Worm (Caenorhabditis elegans) whole organism, L4 larva: ENCODE results near the gene cysl-2.

ENCODE experiments used
- F37D6.2 ChIP-seq: sonication (generic microtip); optimal IDR thresholded peaks from 2 replicates; lab custom pipeline; 2016; ENCODE audit warnings: mild to moderate bottlenecking, missing genetic modification characterization, missing compliant biosample characterization
- hlh-11 ChIP-seq: fragments of 200-800 bp; sonication (Bioruptor generic); optimal IDR thresholded peaks from 2 replicates; lab custom pipeline; 2018; ENCODE audit warnings: mild to moderate bottlenecking, missing genetic modification characterization, missing compliant biosample characterization

DNA sequence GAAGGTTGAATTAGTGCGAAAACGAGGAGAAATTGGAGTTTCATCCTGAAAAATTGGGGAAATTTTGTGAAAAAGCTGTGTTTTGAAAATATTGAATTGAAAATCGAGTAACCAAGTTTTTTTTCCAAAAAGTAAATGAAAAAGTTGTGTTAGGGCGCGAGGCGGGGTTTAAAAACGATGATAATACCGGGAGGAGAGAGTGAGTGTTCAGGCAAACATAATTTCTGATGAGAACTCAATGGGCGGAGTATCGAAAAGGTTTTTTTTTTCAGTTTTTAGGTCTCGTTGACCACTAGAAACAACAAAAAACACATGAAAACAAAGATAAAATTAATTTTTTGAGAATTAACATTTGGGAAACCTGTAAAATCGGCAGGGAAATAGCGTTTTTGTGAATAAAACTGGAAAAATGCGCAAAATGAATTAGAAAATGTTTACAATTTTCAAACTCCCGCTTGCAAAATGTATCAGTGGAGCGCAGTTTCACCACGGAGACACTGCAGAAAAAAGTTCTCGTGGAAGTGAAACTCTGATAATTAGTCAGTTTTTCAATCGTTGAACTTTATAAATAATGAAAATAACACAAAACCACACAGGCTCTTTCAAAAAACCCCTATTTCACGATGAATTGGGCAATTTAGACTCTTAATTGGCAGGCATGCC lies 14.5 kb downstream of the cysl-2 start, which contains the start of gene C13B4.1:
- TF ChIP-seq F37D6.2 (tag; lab: Kevin White, UChicago) (no peak), hlh-11 (no peak)
